Fruit fly (Drosophila melanogaster): ENCODE results near the gene vrs.

The vrs gene

DNA sequence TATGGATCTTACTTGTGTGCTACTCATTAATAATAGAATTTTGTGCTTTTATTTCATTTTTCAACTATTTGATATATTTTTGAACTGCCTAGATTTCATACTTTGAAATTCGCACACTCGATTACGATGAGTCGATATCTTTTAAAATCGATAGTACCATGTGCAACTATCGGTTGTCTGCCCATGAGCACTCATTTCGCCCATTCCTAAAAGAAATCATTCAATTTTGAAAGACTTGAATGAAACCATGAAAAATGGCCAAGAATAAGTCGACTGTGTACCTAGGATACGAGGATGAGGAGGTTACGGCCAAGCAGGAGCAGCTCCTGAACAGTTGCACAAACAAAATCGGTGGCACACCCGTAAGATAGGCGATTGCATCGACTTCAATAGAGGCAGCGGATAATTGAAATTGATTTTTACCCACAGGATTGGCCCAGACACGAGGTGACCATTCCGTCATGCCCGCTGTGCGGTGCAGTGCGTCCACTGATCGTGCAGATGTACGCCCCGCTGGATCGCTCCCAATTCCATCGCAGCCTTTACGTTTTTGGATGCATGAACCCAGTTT is 9.0 kb downstream of the vrs start, which contains the start of gene trus (continued):
- TF ChIP-seq sug (tag; optimal IDR thresholded peaks at IDR 0.05) = peak; percentile 17
- TF ChIP-seq tgo (GFP tag; IDR thresholded peaks at IDR 0.05) = no peak
- TF ChIP-seq bbx (GFP tag; IDR thresholded peaks at IDR 0.05; ENCODE audit: partially characterized antibody) = peak; percentile 93
- TF ChIP-seq schlank (tag; optimal IDR thresholded peaks at IDR 0.05) = no peak
- no peak for TF ChIP-seq CG2678 (tag; optimal IDR thresholded peaks at IDR 0.05)
- no peak for TF ChIP-seq CG17328 (GFP tag; IDR thresholded peaks at IDR 0.05)
- no peak for TF ChIP-seq sisA (GFP tag; IDR thresholded peaks at IDR 0.05)
- TF ChIP-seq CG2116 (GFP tag; optimal IDR thresholded peaks at IDR 0.05) = peak; percentile 79
- TF ChIP-seq nom (GFP tag; optimal IDR thresholded peaks at IDR 0.05) = no peak
- TF ChIP-seq HmgZ (tag; optimal IDR thresholded peaks at IDR 0.05) = peak; percentile 14
- no peak for TF ChIP-seq CG1603 (tag; optimal IDR thresholded peaks at IDR 0.05)
- no peak for TF ChIP-seq CG5953 (GFP tag; IDR thresholded peaks at IDR 0.05)
- no peak for TF ChIP-seq mirr (GFP tag; optimal IDR thresholded peaks at IDR 0.05)
- TF ChIP-seq CG6813 (GFP tag; optimal IDR thresholded peaks at IDR 0.05) = no peak
- peak; percentile 91 for TF ChIP-seq hbn (GFP tag; IDR thresholded peaks at IDR 0.05; ENCODE audit: partially characterized antibody)
- TF ChIP-seq CG14860 (GFP tag; IDR thresholded peaks at IDR 0.05; ENCODE audit: partially characterized antibody) = peak; percentile 76
- peak; percentile 90 for TF ChIP-seq amos (GFP tag; IDR thresholded peaks at IDR 0.05; ENCODE audit: partially characterized antibody)
- TF ChIP-seq Blimp-1 (GFP tag; optimal IDR thresholded peaks at IDR 0.05) = no peak
- no peak for TF ChIP-seq scrt (GFP tag; optimal IDR thresholded peaks at IDR 0.05)
- TF ChIP-seq CG8281 (tag; optimal IDR thresholded peaks at IDR 0.05) = no peak
- TF ChIP-seq sc (optimal IDR thresholded peaks at IDR 0.05) = no peak
- no peak for TF ChIP-seq sc (GFP tag; optimal IDR thresholded peaks at IDR 0.05)
- peak; percentile 70; the same call in 2 of the 3 replicates for TF ChIP-seq hb (GFP tag; IDR thresholded peaks at IDR 0.05; ENCODE audit: partially characterized antibody)
- no peak for TF ChIP-seq tio (GFP tag; optimal IDR thresholded peaks at IDR 0.05)
- no peak for TF ChIP-seq fd102C (GFP tag; optimal IDR thresholded peaks at IDR 0.05)
- TF ChIP-seq CG2129 (GFP tag; IDR thresholded peaks at IDR 0.05; ENCODE audit: partially characterized antibody) = peak; percentile 78
- TF ChIP-seq tna (GFP tag; IDR thresholded peaks at IDR 0.05; ENCODE audit: partially characterized antibody) = peak; percentile 82
- TF ChIP-seq jigr1 (GFP tag; IDR thresholded peaks at IDR 0.05) = no peak
- TF ChIP-seq CG3847 (GFP tag; IDR thresholded peaks at IDR 0.05) = no peak
- TF ChIP-seq ttk (GFP tag; IDR thresholded peaks at IDR 0.05) = no peak
- TF ChIP-seq CG17912 (GFP tag; optimal IDR thresholded peaks at IDR 0.05) = no peak
- no peak for TF ChIP-seq emc (GFP tag; optimal IDR thresholded peaks at IDR 0.05)
- peak; percentile 46 for TF ChIP-seq CG15514 (GFP tag; optimal IDR thresholded peaks at IDR 0.05)
- TF ChIP-seq CG30020 (tag; optimal IDR thresholded peaks at IDR 0.05) = no peak
- no peak for TF ChIP-seq repo (GFP tag; optimal IDR thresholded peaks at IDR 0.05)
- no peak for TF ChIP-seq CG9727 (GFP tag; optimal IDR thresholded peaks at IDR 0.05)
- no peak for TF ChIP-seq CG18619 (GFP tag; optimal IDR thresholded peaks at IDR 0.05)
- TF ChIP-seq org-1 (GFP tag; optimal IDR thresholded peaks at IDR 0.05) = no peak
- peak; percentile 24 for TF ChIP-seq CG12659 (GFP tag; optimal IDR thresholded peaks at IDR 0.05)
- no peak for TF ChIP-seq Sry-β (GFP tag; optimal IDR thresholded peaks at IDR 0.05)
- no peak for TF ChIP-seq CG8944 (GFP tag; optimal IDR thresholded peaks at IDR 0.05)
- peak; percentile 4 for TF ChIP-seq Ets97D (GFP tag; optimal IDR thresholded peaks at IDR 0.05)
- no peak for TF ChIP-seq CG12769 (tag; optimal IDR thresholded peaks at IDR 0.05)
- TF ChIP-seq CG7786 (GFP tag; optimal IDR thresholded peaks at IDR 0.05) = no peak
- peak; percentile 93 for TF ChIP-seq Dref (GFP tag; IDR thresholded peaks at IDR 0.05)
- TF ChIP-seq tap (tag; optimal IDR thresholded peaks at IDR 0.05) = no peak
- TF ChIP-seq ATbp (GFP tag; optimal IDR thresholded peaks at IDR 0.05) = no peak
- no peak for TF ChIP-seq CG30403 (GFP tag; optimal IDR thresholded peaks at IDR 0.05)
- no peak for TF ChIP-seq CG14965 (GFP tag; optimal IDR thresholded peaks at IDR 0.05; ENCODE audit: borderline replicate concordance)
